Worm (Caenorhabditis elegans): ENCODE data around the gene smg-4.

smg-4 gene

DNA sequence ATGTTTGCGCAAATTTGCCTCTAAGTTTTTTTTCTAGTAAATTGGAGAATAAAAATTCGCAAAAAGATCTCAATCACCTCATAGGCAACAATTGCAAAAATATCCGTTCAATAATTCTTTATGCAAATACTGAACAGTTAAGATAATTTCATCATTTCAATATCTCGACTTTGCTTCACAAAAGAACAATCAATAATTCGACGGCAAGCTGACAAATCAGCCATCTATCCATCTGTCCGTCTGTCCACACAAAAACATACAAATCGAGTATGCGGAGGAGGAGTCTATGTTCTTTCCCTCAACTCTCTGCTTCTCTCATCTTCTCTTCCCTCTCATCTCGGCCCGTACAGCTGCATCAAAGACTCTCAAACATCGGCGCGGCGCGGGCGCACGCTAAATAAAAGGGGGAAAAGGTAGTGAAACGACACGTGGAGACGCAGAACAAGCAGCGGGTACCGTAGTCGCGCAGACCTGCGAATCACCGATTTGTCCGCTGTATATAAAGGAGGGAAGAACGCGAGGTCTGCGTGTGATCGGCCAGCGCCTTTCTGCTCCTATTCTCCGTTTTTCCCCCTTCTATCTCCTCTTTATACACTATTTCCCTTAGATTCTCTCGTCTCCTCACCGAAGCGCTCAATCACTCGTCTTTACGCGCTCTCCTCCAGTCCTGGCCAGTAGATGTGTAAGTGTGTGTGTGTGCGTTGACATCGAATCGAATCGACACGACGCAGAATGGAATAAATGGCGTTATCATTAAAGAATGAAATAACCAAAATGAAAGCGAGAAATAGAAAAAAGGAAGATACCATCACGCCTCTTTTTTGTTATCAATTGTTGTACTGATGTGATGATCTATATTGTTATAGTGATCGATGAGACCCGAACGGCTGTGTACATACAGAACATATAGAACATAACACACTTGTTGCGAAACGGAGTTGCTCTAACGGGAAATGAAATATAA is 46.5 kb downstream of the smg-4 start (continued):
- TF ChIP-seq odd-2 (tag; optimal IDR thresholded peaks at IDR 0.05) (no peak), T23F11.4 (GFP tag; optimal IDR thresholded peaks at IDR 0.05) (peak; percentile 5), ceh-30 (tag; optimal IDR thresholded peaks at IDR 0.05) (no peak), sox-2 (GFP tag; IDR thresholded peaks at IDR 0.05) (peak; percentile 58), ahr-1 (tag; optimal IDR thresholded peaks at IDR 0.05) (peak; percentile 70), hlh-30 (tag; optimal IDR thresholded peaks at IDR 0.05; ENCODE audit: insufficient read depth) (peak; percentile 91), dve-1 (tag; optimal IDR thresholded peaks at IDR 0.05) (peak; percentile 64), ztf-16 (tag; optimal IDR thresholded peaks at IDR 0.05) (peak; percentile 73), pag-3 (tag; optimal IDR thresholded peaks at IDR 0.05; ENCODE audit: borderline replicate concordance) (peak; percentile 55), ceh-45 (GFP tag; IDR thresholded peaks at IDR 0.05) (no peak), ceh-9 (tag; optimal IDR thresholded peaks at IDR 0.05) (no peak), tbx-2 (tag; optimal IDR thresholded peaks at IDR 0.05) (peak; percentile 95), unc-3 (GFP tag; conservative IDR thresholded peaks at IDR 0.05) (no peak), unc-3 (tag; optimal IDR thresholded peaks at IDR 0.05) (peak; percentile 50), lin-11 (tag; optimal IDR thresholded peaks at IDR 0.05) (no peak), unc-86 (tag; optimal IDR thresholded peaks at IDR 0.05) (peak; percentile 42), syd-9 (tag; optimal IDR thresholded peaks at IDR 0.05) (peak; percentile 76), lim-6 (tag; optimal IDR thresholded peaks at IDR 0.05) (peak; percentile 32), C38D4.7 (GFP tag; optimal IDR thresholded peaks at IDR 0.05) (no peak), fkh-10 (GFP tag; optimal IDR thresholded peaks at IDR 0.05) (peak; percentile 75), ceh-24 (tag; optimal IDR thresholded peaks at IDR 0.05) (no peak), pqm-1 (tag; optimal IDR thresholded peaks at IDR 0.05) (peak; percentile 79), rnt-1 (tag; optimal IDR thresholded peaks at IDR 0.05) (peak; percentile 94)

DNA sequence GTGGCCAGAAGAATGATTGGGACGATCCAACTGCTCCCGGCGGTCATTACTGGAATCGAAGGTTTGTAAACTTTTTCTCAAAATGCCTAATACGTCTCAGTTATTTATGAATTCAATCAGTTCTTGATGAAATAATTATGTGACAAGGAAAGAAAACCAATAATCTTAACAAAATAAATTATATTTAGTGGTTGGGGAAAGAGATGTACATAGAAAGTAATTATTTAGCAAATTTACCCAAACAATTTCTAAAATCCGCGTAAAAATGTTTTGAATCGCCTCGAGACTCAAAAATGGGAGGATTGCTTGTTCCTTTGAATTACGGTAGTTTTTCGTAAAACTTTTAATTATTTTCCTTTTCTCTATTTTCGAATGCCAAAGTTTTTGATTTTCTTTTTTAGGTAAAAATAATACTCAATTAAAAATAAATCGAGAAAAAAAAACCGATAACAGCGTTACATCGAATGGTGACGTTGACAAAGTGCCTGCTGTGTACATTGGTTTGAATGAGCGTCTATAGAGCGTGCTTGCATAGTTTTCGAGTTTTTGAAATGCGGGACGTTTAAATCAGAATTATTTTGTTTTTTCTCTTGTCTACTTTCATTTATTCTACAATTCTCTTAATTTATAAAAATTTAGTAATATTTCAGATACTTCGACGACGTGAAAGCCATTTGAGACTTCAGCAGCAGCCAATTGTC is 47.9 kb downstream of the smg-4 start, which contains the start of the genes aagr-3 and drap-1:
aagr-3 (minus strand) TSS at position 51 of the 701 bp plus-strand sequence.
drap-1 (plus strand) TSS at position 645 of the 701 bp plus-strand sequence.
- TF ChIP-seq elt-2 (tag; optimal IDR thresholded peaks at IDR 0.05) (peak; percentile 14), unc-42 (tag; optimal IDR thresholded peaks at IDR 0.05) (no peak), ceh-31 (tag; optimal IDR thresholded peaks at IDR 0.05) (peak; percentile 2), nfya-1 (tag; optimal IDR thresholded peaks at IDR 0.05) (peak; percentile 45)
